Worm (Caenorhabditis elegans): ENCODE data around the gene B0507.4.

ce11 chrV:8745858-8746257, 8.9 kb upstream of the B0507.4 start, which contains the start of gene B0507.6:
- TF ChIP-seq ama-1 (optimal IDR thresholded peaks at IDR 0.05) (no peak), aly-1 (tag; optimal IDR thresholded peaks at IDR 0.05) (no peak), tbx-37 (GFP tag; conservative IDR thresholded peaks at IDR 0.05) (no peak), B0310.2 (tag; optimal IDR thresholded peaks at IDR 0.05) (no peak), hnd-1 (tag; optimal IDR thresholded peaks at IDR 0.05) (no peak), ets-7 (tag; optimal IDR thresholded peaks at IDR 0.05) (no peak), flt-1 (GFP tag; IDR thresholded peaks at IDR 0.05) (no peak), F13C5.2 (tag; optimal IDR thresholded peaks at IDR 0.05) (no peak), sea-1 (GFP tag; conservative IDR thresholded peaks at IDR 0.05) (no peak), hmg-4 (GFP tag; optimal IDR thresholded peaks at IDR 0.05) (no peak), tra-4 (tag; optimal IDR thresholded peaks at IDR 0.05) (no peak)
